Fruit fly (Drosophila melanogaster) whole organism, embryonic: ENCODE data around the gene CG6465.

Experiments
- Atf-2 ChIP-seq: fragments of 200-800 bp; sonication (Bioruptor generic); optimal IDR thresholded peaks from 2 replicates; lab custom pipeline; 2016; ENCODE audit warnings: missing biosample characterization, missing genetic modification characterization
- Atf6 ChIP-seq: fragments of 200-800 bp; sonication (Bioruptor generic); IDR thresholded peaks from 2 replicates; pipeline ENCODE4 v1.3.6; 2022; ENCODE audit warnings: missing biosample characterization, missing genetic modification characterization
- CG10366 ChIP-seq: fragments of 200-800 bp; sonication (Bioruptor generic); IDR thresholded peaks from 2 replicates; pipeline ENCODE4 v1.3.6; 2022; ENCODE audit warnings: missing biosample characterization, missing genetic modification characterization
- CG10543 ChIP-seq: fragments of 200-800 bp; sonication (Bioruptor generic); optimal IDR thresholded peaks from 3 replicates; lab custom pipeline; 2017; ENCODE audit warnings: missing biosample characterization, mild to moderate bottlenecking, missing genetic modification characterization, moderate library complexity
- CG11504 ChIP-seq: fragments of 200-800 bp; sonication (Bioruptor generic); optimal IDR thresholded peaks from 3 replicates; lab custom pipeline; 2019; ENCODE audit warnings: missing biosample characterization, mild to moderate bottlenecking, missing genetic modification characterization, moderate library complexity
- CG12104 ChIP-seq: fragments of 200-800 bp; sonication (Bioruptor generic); optimal IDR thresholded peaks from 3 replicates; lab custom pipeline; 2016; ENCODE audit warnings: missing biosample characterization, missing genetic modification characterization
- CG12155 ChIP-seq: fragments of 200-800 bp; sonication (Bioruptor generic); optimal IDR thresholded peaks from 3 replicates; lab custom pipeline; 2016; ENCODE audit warnings: missing biosample characterization, missing genetic modification characterization
- CG14710 ChIP-seq: fragments of 200-800 bp; sonication (Bioruptor generic); optimal IDR thresholded peaks from 3 replicates; lab custom pipeline; 2019; ENCODE audit warnings: missing biosample characterization, mild to moderate bottlenecking, missing genetic modification characterization, moderate library complexity
- CG14965 ChIP-seq: fragments of 200-800 bp; sonication (Bioruptor generic); optimal IDR thresholded peaks from 2 replicates; lab custom pipeline; 2016; ENCODE audit warnings: missing biosample characterization, missing genetic modification characterization, borderline replicate concordance
- CG18599 ChIP-seq: fragments of 200-800 bp; sonication (Bioruptor generic); optimal IDR thresholded peaks from 3 replicates; lab custom pipeline; 2017; ENCODE audit warnings: missing biosample characterization, missing genetic modification characterization, mild to moderate bottlenecking, moderate library complexity, missing genetic modification reagents
- CG2678 ChIP-seq: fragments of 200-800 bp; sonication (Bioruptor generic); optimal IDR thresholded peaks from 3 replicates; lab custom pipeline; 2019; ENCODE audit warnings: missing biosample characterization, mild to moderate bottlenecking, missing genetic modification characterization, moderate library complexity
- CG4820 ChIP-seq: fragments of 200-800 bp; sonication (Bioruptor generic); optimal IDR thresholded peaks from 3 replicates; lab custom pipeline; 2016; ENCODE audit warnings: missing biosample characterization, missing genetic modification characterization
- CG5180 ChIP-seq: fragments of 200-800 bp; sonication (Bioruptor generic); optimal IDR thresholded peaks from 3 replicates; lab custom pipeline; 2017; ENCODE audit warnings: missing biosample characterization, missing genetic modification characterization, mild to moderate bottlenecking, moderate library complexity, missing genetic modification reagents
- CG6765 ChIP-seq: fragments of 200-800 bp; sonication (Bioruptor generic); optimal IDR thresholded peaks from 3 replicates; lab custom pipeline; 2017; ENCODE audit warnings: missing biosample characterization, mild to moderate bottlenecking, missing genetic modification characterization
- CG6791 ChIP-seq: fragments of 200-800 bp; sonication (Bioruptor generic); IDR thresholded peaks from 3 replicates; pipeline ENCODE4 v1.3.6; 2022; ENCODE audit warnings: missing biosample characterization, missing genetic modification characterization; ENCODE audit not compliant: partially characterized antibody
- CG6813 ChIP-seq: fragments of 200-800 bp; sonication (Bioruptor generic); optimal IDR thresholded peaks from 2 replicates; lab custom pipeline; 2017; ENCODE audit warnings: missing biosample characterization, missing genetic modification characterization, mild to moderate bottlenecking, moderate library complexity, missing genetic modification reagents
- CG7271 ChIP-seq: fragments of 200-800 bp; sonication (Bioruptor generic); optimal IDR thresholded peaks from 2 replicates; lab custom pipeline; 2018; ENCODE audit warnings: missing biosample characterization, mild to moderate bottlenecking, missing genetic modification characterization, moderate library complexity
- CG8089 ChIP-seq: fragments of 200-800 bp; sonication (Bioruptor generic); optimal IDR thresholded peaks from 3 replicates; lab custom pipeline; 2016; ENCODE audit warnings: missing biosample characterization, missing genetic modification characterization
- Chrac-16 ChIP-seq: fragments of 200-800 bp; sonication (Bioruptor generic); optimal IDR thresholded peaks from 3 replicates; lab custom pipeline; 2016; ENCODE audit warnings: missing biosample characterization, missing genetic modification characterization
- CkIIα-i1 ChIP-seq: fragments of 200-800 bp; sonication (Bioruptor generic); IDR thresholded peaks from 2 replicates; pipeline ENCODE4 v1.3.6; 2022; ENCODE audit warnings: missing biosample characterization, missing genetic modification characterization
- Dll ChIP-seq: fragments of 200-800 bp; sonication (Bioruptor generic); IDR thresholded peaks from 4 replicates; pipeline ENCODE4 v1.3.6; 2022; ENCODE audit warnings: missing biosample characterization, missing genetic modification characterization; ENCODE audit not compliant: partially characterized antibody
- Doc3 ChIP-seq: fragments of 200-800 bp; sonication (Bioruptor generic); IDR thresholded peaks from 3 replicates; pipeline ENCODE4 v1.3.6; 2022; ENCODE audit warnings: missing biosample characterization, missing genetic modification characterization; ENCODE audit not compliant: partially characterized antibody
- Elba2 ChIP-seq: fragments of 200-800 bp; sonication (Bioruptor generic); optimal IDR thresholded peaks from 3 replicates; lab custom pipeline; 2016; ENCODE audit warnings: missing biosample characterization, missing genetic modification characterization
- Ets97D ChIP-seq: fragments of 200-800 bp; sonication (Bioruptor generic); optimal IDR thresholded peaks from 3 replicates; lab custom pipeline; 2016; ENCODE audit warnings: missing biosample characterization, missing genetic modification characterization
- HHEX ChIP-seq: fragments of 200-800 bp; sonication (Bioruptor generic); optimal IDR thresholded peaks from 3 replicates; lab custom pipeline; 2017; ENCODE audit warnings: missing biosample characterization, mild to moderate bottlenecking, missing genetic modification characterization, missing genetic modification reagents
- HLHmδ ChIP-seq: fragments of 200-800 bp; sonication (Bioruptor generic); optimal IDR thresholded peaks from 2 replicates; lab custom pipeline; 2018; ENCODE audit warnings: missing biosample characterization, mild to moderate bottlenecking, missing genetic modification characterization, moderate library complexity
- Hand ChIP-seq: fragments of 200-800 bp; sonication (Bioruptor generic); optimal IDR thresholded peaks from 2 replicates; lab custom pipeline; 2017; ENCODE audit warnings: mild to moderate bottlenecking, missing biosample characterization, missing genetic modification reagents, missing genetic modification characterization
- Hmx ChIP-seq: fragments of 200-800 bp; sonication (Bioruptor generic); optimal IDR thresholded peaks from 2 replicates; lab custom pipeline; 2016; ENCODE audit warnings: missing biosample characterization, missing genetic modification characterization
- Lpt ChIP-seq: fragments of >200 bp; optimal IDR thresholded peaks from 2 replicates; lab custom pipeline; 2018; ENCODE audit warnings: missing biosample characterization, missing genetic modification characterization
- Mrtf ChIP-seq: fragments of 200-800 bp; sonication (Bioruptor generic); IDR thresholded peaks from 3 replicates; pipeline ENCODE4 v1.3.6; 2022; ENCODE audit warnings: missing biosample characterization, missing genetic modification characterization
- Optix ChIP-seq: fragments of 200-800 bp; sonication (Bioruptor generic); IDR thresholded peaks from 3 replicates; pipeline ENCODE4 v1.3.6; 2022; ENCODE audit warnings: missing biosample characterization, missing genetic modification characterization
- Ptx1 ChIP-seq: fragments of 200-800 bp; sonication (Bioruptor generic); IDR thresholded peaks from 2 replicates; pipeline ENCODE4 v1.3.6; 2022; ENCODE audit warnings: missing biosample characterization, missing genetic modification characterization
- Rx ChIP-seq: fragments of 200-800 bp; sonication (Bioruptor generic); IDR thresholded peaks from 2 replicates; pipeline ENCODE4 v1.3.6; 2022; ENCODE audit warnings: missing biosample characterization, missing genetic modification characterization
- Six4 ChIP-seq: fragments of 200-800 bp; sonication (Bioruptor generic); optimal IDR thresholded peaks from 2 replicates; lab custom pipeline; 2016; ENCODE audit warnings: missing biosample characterization, missing genetic modification characterization
- Sox100B ChIP-seq: fragments of 200-800 bp; sonication (Bioruptor generic); optimal IDR thresholded peaks from 3 replicates; lab custom pipeline; 2018; ENCODE audit warnings: missing biosample characterization, mild to moderate bottlenecking, missing genetic modification characterization
- Sry-β ChIP-seq: fragments of 200-800 bp; sonication (Bioruptor generic); optimal IDR thresholded peaks from 2 replicates; lab custom pipeline; 2018; ENCODE audit warnings: missing biosample characterization, mild to moderate bottlenecking, missing genetic modification characterization, moderate library complexity
- Stat92E ChIP-seq, 3 experiments: fragments of >200 bp in 2 of 3; fragments of 200-800 bp in 1 of 3; sonication (Bioruptor generic) in 1 of 3; optimal IDR thresholded peaks; 2 replicates each; lab custom pipeline; 2017 to 2019; ENCODE audit warnings: missing biosample characterization in 3 of 3, missing genetic modification characterization in 3 of 3, mild to moderate bottlenecking in 1 of 3, moderate library complexity in 1 of 3
- ato ChIP-seq: fragments of 200-800 bp; sonication (Bioruptor generic); IDR thresholded peaks from 2 replicates; pipeline ENCODE4 v1.3.6; 2022; ENCODE audit warnings: missing biosample characterization, missing genetic modification characterization; ENCODE audit not compliant: partially characterized antibody
- bigmax ChIP-seq: fragments of 200-800 bp; sonication (Bioruptor generic); optimal IDR thresholded peaks from 2 replicates; lab custom pipeline; 2018; ENCODE audit warnings: missing biosample characterization, mild to moderate bottlenecking, missing genetic modification characterization
- crp ChIP-seq, 2 experiments: fragments of 200-800 bp; sonication (Bioruptor generic); optimal IDR thresholded peaks; 2 replicates in 1 of 2; 3 replicates in 1 of 2; lab custom pipeline; 2017; ENCODE audit warnings: missing biosample characterization in 2 of 2, missing genetic modification characterization in 2 of 2, mild to moderate bottlenecking in 1 of 2, moderate library complexity in 1 of 2
- dan ChIP-seq: fragments of 200-800 bp; sonication (Bioruptor generic); IDR thresholded peaks from 2 replicates; pipeline ENCODE4 v1.3.6; 2022; ENCODE audit warnings: missing biosample characterization, missing genetic modification characterization
- dysf ChIP-seq: fragments of 200-800 bp; sonication (Bioruptor generic); IDR thresholded peaks from 3 replicates; pipeline ENCODE4 v1.3.6; 2022; ENCODE audit warnings: missing biosample characterization, missing genetic modification characterization
- fu2 ChIP-seq: fragments of 200-800 bp; sonication (Bioruptor generic); optimal IDR thresholded peaks from 2 replicates; lab custom pipeline; 2016; ENCODE audit warnings: missing biosample characterization, missing genetic modification characterization
- grau ChIP-seq: fragments of 200-800 bp; optimal IDR thresholded peaks from 3 replicates; lab custom pipeline; 2019; ENCODE audit warnings: missing biosample characterization, mild to moderate bottlenecking, missing genetic modification characterization, moderate library complexity
- org-1 ChIP-seq: fragments of 200-800 bp; sonication (Bioruptor generic); optimal IDR thresholded peaks from 2 replicates; lab custom pipeline; 2017; ENCODE audit warnings: missing biosample characterization, missing genetic modification characterization
- phol ChIP-seq: fragments of 200-800 bp; sonication (Bioruptor generic); optimal IDR thresholded peaks from 3 replicates; lab custom pipeline; 2018; ENCODE audit warnings: missing biosample characterization, mild to moderate bottlenecking, missing genetic modification characterization, moderate library complexity
- run ChIP-seq: fragments of 200-800 bp; sonication (Bioruptor generic); optimal IDR thresholded peaks from 3 replicates; lab custom pipeline; 2018; ENCODE audit warnings: missing biosample characterization, mild to moderate bottlenecking, missing genetic modification characterization
- sqz ChIP-seq: fragments of 200-800 bp; sonication (Bioruptor generic); optimal IDR thresholded peaks from 3 replicates; lab custom pipeline; 2018; ENCODE audit warnings: missing biosample characterization, mild to moderate bottlenecking, missing genetic modification characterization
- ttk ChIP-seq: fragments of 200-800 bp; sonication (Bioruptor generic); IDR thresholded peaks from 2 replicates; pipeline ENCODE4 v2.1.2; 2022; ENCODE audit warnings: missing biosample characterization, missing genetic modification characterization
- zen ChIP-seq: fragments of 200-800 bp; sonication (Bioruptor generic); optimal IDR thresholded peaks from 3 replicates; lab custom pipeline; 2018; ENCODE audit warnings: missing biosample characterization, mild to moderate bottlenecking, missing genetic modification characterization, moderate library complexity

Gene CG6465

DNA sequence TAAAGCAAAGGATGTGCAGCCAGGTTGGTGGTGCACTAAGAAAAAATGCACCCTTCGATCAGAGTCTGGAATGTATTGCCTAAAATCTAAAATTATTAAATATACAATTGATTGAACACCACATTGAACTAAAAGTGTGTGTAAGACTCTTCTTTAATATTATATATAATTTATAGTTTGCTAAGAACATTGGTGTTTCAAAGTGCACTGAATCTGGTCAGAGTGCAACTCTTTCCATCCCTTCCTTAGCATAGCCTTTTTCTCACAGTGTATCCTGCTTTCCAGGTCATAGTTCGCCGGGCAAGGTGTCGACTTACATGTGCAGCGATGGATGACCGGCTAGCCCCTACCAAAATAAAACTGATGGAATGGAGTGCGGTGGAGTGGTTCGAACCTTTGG is 51.0 kb downstream of the CG6465 start (continued):
- TF ChIP-seq CG6765 (GFP tag; lab: Kevin White, UChicago) = no peak
- no peak for TF ChIP-seq Lpt (GFP tag; lab: Kevin White, UChicago)
- no peak for TF ChIP-seq Ets97D (GFP tag; lab: Kevin White, UChicago)
- TF ChIP-seq Six4 (GFP tag; lab: Kevin White, UChicago) = peak; percentile 72
- peak; percentile 52 for TF ChIP-seq CG14710 (tag; lab: Kevin White, UChicago)
- no peak for TF ChIP-seq fu2 (GFP tag; lab: Kevin White, UChicago)
- no peak for TF ChIP-seq Rx (GFP tag; lab: Robert Waterston, UW)
- TF ChIP-seq sqz (GFP tag; lab: Kevin White, UChicago) = no peak
- peak; percentile 4 for TF ChIP-seq Sox100B (GFP tag; lab: Kevin White, UChicago)
- peak; percentile 50 for TF ChIP-seq CG7271 (tag; lab: Kevin White, UChicago)
- TF ChIP-seq CG12104 = no peak
- no peak for TF ChIP-seq Doc3
- no peak for TF ChIP-seq Hand
- no peak for TF ChIP-seq Atf-2 (GFP tag; lab: Kevin White, UChicago)
- TF ChIP-seq CG10543 (GFP tag; lab: Kevin White, UChicago) = no peak
- peak; percentile 67 for TF ChIP-seq phol (tag; lab: Kevin White, UChicago)
- no peak for TF ChIP-seq bigmax
- TF ChIP-seq Dll (GFP tag; lab: Robert Waterston, UW) = no peak
- peak; percentile 92 for TF ChIP-seq zen (tag; lab: Kevin White, UChicago)
- no peak for TF ChIP-seq Optix
- TF ChIP-seq ato (GFP tag; lab: Robert Waterston, UW) = no peak
- TF ChIP-seq dan (GFP tag; lab: Robert Waterston, UW) = no peak; the same call in 1 of the 2 replicates
- TF ChIP-seq Elba2 (GFP tag; lab: Kevin White, UChicago) = peak; percentile 34
- TF ChIP-seq CkIIα-i1 (GFP tag; lab: Robert Waterston, UW) = no peak
- TF ChIP-seq CG8089 = no peak
- TF ChIP-seq HLHmδ (GFP tag; lab: Kevin White, UChicago) = no peak
- no peak for TF ChIP-seq CG18599 (GFP tag; lab: Kevin White, UChicago)
- TF ChIP-seq grau (tag; lab: Kevin White, UChicago) = peak; percentile 23
- TF ChIP-seq crp (GFP tag; optimal IDR thresholded peaks at IDR 0.05; lab: Kevin White, UChicago) = no peak
- TF ChIP-seq dysf (GFP tag; lab: Robert Waterston, UW) = no peak
- no peak for TF ChIP-seq Atf6
- peak; percentile 24 for TF ChIP-seq CG4820 (GFP tag; lab: Kevin White, UChicago)
- TF ChIP-seq Sry-β (GFP tag; lab: Kevin White, UChicago) = no peak
- peak; percentile 42 for TF ChIP-seq Chrac-16 (GFP tag; lab: Kevin White, UChicago)
- TF ChIP-seq Ptx1 (GFP tag; lab: Robert Waterston, UW) = no peak
- TF ChIP-seq CG11504 = no peak
- TF ChIP-seq CG2678 (tag; lab: Kevin White, UChicago) = no peak
- TF ChIP-seq CG5180 (GFP tag; lab: Kevin White, UChicago) = no peak
- no peak for TF ChIP-seq run (tag; lab: Kevin White, UChicago)
- TF ChIP-seq Stat92E (GFP tag; optimal IDR thresholded peaks at IDR 0.05; lab: Kevin White, UChicago) = no peak
- no peak for TF ChIP-seq org-1 (GFP tag; lab: Kevin White, UChicago)
- TF ChIP-seq CG12155 = peak; percentile 6
- TF ChIP-seq CG10366 (GFP tag; lab: Robert Waterston, UW) = no peak
- TF ChIP-seq ttk = no peak
- TF ChIP-seq CG6791 (GFP tag; lab: Robert Waterston, UW) = no peak
- no peak for TF ChIP-seq CG14965 (GFP tag; lab: Kevin White, UChicago)
- TF ChIP-seq Mrtf (GFP tag; lab: Robert Waterston, UW) = no peak
- no peak for TF ChIP-seq Hmx (GFP tag; lab: Kevin White, UChicago)
- peak; percentile 48 for TF ChIP-seq CG6813 (GFP tag; lab: Kevin White, UChicago)
- TF ChIP-seq HHEX (GFP tag; lab: Kevin White, UChicago) = no peak
